Worm (Caenorhabditis elegans): ENCODE data around the gene C17B7.12.

The C17B7.12 gene

DNA sequence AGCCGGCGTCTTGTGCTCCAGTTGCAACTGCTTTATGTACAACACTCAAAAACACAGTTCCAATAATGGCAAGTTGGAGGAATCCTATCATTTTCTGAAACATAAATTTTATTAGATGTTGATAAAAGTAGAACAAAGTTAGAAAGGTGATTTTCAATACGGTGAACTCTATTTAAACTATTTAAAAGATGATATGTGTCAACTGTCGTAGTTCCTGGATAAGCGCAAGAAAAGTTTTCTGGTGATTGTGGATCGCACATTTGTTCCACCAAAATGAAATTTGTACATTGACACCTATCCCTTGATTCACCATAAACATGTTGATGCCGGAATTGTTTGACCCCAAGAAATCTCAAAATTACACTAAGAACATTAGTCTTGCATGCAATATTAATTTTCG, 21.0 kb upstream of the C17B7.12 start, which contains the start of gene C17B7.9:
Gene C17B7.9 (minus strand): TSS at position 101 of the 400 bp plus-strand sequence.
- TF ChIP-seq jun-1 (tag; optimal IDR thresholded peaks at IDR 0.05): no peak
- TF ChIP-seq ceh-44 (GFP tag; IDR thresholded peaks at IDR 0.05): no peak
- no peak for TF ChIP-seq nhr-48 (tag; optimal IDR thresholded peaks at IDR 0.05)

- TF ChIP-seq snpc-4 (tag; optimal IDR thresholded peaks at IDR 0.05): no peak
- TF ChIP-seq F26F4.8 (GFP tag; conservative IDR thresholded peaks at IDR 0.05): no peak
- TF ChIP-seq hlh-30 (tag; optimal IDR thresholded peaks at IDR 0.05; ENCODE audit: insufficient read depth): no peak
Measured at ce11 chrV:3333334-3333733, 19.7 kb upstream of the C17B7.12 start, which contains the start of gene C17B7.5. Gene C17B7.5 (plus strand): TSS chrV:3333634.

DNA sequence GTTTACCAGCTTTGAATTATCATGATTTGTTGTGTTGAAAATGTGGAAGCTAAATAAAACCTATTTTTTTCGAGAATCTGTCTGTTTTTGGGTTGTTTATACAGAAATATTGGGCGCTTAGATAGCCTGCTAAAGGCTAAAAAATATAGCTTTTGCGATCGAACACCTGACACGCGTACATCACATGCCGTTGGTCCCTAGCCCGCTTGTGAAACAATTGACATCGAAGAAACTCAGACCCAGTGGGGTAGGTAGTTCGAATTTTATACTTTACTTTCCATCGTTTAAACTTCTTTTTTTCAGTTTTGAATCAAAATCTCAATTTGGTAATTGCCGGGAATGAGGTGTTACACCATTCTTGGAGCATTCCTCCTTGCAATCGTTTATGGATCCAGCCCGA, 14.0 kb upstream of the C17B7.12 start, which contains the start of gene C17B7.4:
Gene C17B7.4 (plus strand): TSS at position 301 of the 400 bp plus-strand sequence.
- no peak for TF ChIP-seq dmd-9 (GFP tag; IDR thresholded peaks at IDR 0.05)
- TF ChIP-seq F37D6.2 (tag; optimal IDR thresholded peaks at IDR 0.05): no peak
- TF ChIP-seq daf-16 (GFP tag; optimal IDR thresholded peaks at IDR 0.05): no peak
- TF ChIP-seq daf-16 (tag; optimal IDR thresholded peaks at IDR 0.05): no peak
- TF ChIP-seq tag-97 (GFP tag; IDR thresholded peaks at IDR 0.05): no peak
- no peak for TF ChIP-seq mes-2 (tag; optimal IDR thresholded peaks at IDR 0.05; ENCODE audit: poor library complexity, severe bottlenecking)
- TF ChIP-seq Y75B8A.6 (GFP tag; IDR thresholded peaks at IDR 0.05): no peak
- no peak for TF ChIP-seq daf-12 (tag; optimal IDR thresholded peaks at IDR 0.05)
- no peak for TF ChIP-seq mxl-2 (GFP tag; conservative IDR thresholded peaks at IDR 0.05)
- no peak for TF ChIP-seq zip-2 (tag; optimal IDR thresholded peaks at IDR 0.05)
- no peak for TF ChIP-seq ZK546.5 (tag; optimal IDR thresholded peaks at IDR 0.05)
- TF ChIP-seq F10B5.3 (tag; optimal IDR thresholded peaks at IDR 0.05): no peak
- TF ChIP-seq spr-3 (GFP tag; optimal IDR thresholded peaks at IDR 0.05): no peak
- no peak for TF ChIP-seq ceh-28 (tag; optimal IDR thresholded peaks at IDR 0.05)
- TF ChIP-seq ceh-62 (tag; optimal IDR thresholded peaks at IDR 0.05): no peak
- no peak for TF ChIP-seq lin-13 (GFP tag; optimal IDR thresholded peaks at IDR 0.05)
- TF ChIP-seq Y5F2A.4 (GFP tag; optimal IDR thresholded peaks at IDR 0.05): no peak
- no peak for TF ChIP-seq lin-1 (GFP tag; IDR thresholded peaks at IDR 0.05)
- no peak for TF ChIP-seq hmg-1.1 (GFP tag; IDR thresholded peaks at IDR 0.05)
- TF ChIP-seq ztf-7 (tag; optimal IDR thresholded peaks at IDR 0.05): no peak
- no peak for TF ChIP-seq Y105C5A.15 (GFP tag; IDR thresholded peaks at IDR 0.05)

ce11 chrV:3341906-3342305, 11.1 kb upstream of the C17B7.12 start, which contains the start of gene C17B7.10:
Gene C17B7.10 (minus strand): TSS chrV:3342006.
- no peak for TF ChIP-seq ceh-82 (tag; optimal IDR thresholded peaks at IDR 0.05)
- TF ChIP-seq skn-1 (tag; optimal IDR thresholded peaks at IDR 0.05): no peak
- TF ChIP-seq daf-16 (GFP tag; optimal IDR thresholded peaks at IDR 0.05): no peak
- no peak for TF ChIP-seq daf-16 (tag; optimal IDR thresholded peaks at IDR 0.05)
- TF ChIP-seq set-16 (GFP tag; IDR thresholded peaks at IDR 0.05): no peak

DNA sequence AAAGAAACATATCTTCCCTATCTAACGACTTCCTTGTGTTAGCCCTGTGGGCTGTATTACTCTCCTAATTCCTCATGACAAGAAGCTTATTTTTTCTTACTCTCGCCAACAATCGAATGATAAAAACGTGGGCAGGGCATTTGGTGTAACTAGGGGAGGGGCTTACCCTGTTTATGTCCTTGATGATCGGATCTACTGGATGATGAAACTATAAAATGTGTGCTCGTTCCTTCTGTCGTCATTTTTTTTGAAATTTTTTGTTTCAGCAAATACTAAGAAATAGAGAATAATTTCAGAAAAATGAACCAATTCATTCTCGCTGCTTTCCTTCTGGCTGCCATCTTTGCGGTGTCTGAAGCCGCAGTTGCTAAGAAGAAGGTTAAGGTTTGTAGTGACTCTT, 10.5 kb upstream of the C17B7.12 start, which contains the start of gene C17B7.3:
Gene C17B7.3 (plus strand): TSS at position 301 of the 400 bp plus-strand sequence.
- no peak for TF ChIP-seq lin-1 (GFP tag; IDR thresholded peaks at IDR 0.05)

ce11 chrV:3344001-3344400, 9.0 kb upstream of the C17B7.12 start:
- no peak for TF ChIP-seq F49E8.2 (tag; optimal IDR thresholded peaks at IDR 0.05; ENCODE audit: borderline replicate concordance)
- TF ChIP-seq zip-11 (GFP tag; IDR thresholded peaks at IDR 0.05): no peak
- TF ChIP-seq ceh-44 (GFP tag; IDR thresholded peaks at IDR 0.05): no peak
- peak; percentile 67 for TF ChIP-seq hlh-11 (tag; optimal IDR thresholded peaks at IDR 0.05)
- no peak for TF ChIP-seq spr-1 (tag; optimal IDR thresholded peaks at IDR 0.05)
- no peak for TF ChIP-seq mdt-29 (GFP tag; IDR thresholded peaks at IDR 0.05)
- peak; percentile 36 for TF ChIP-seq nhr-11 (tag; optimal IDR thresholded peaks at IDR 0.05)
- TF ChIP-seq F26F4.8 (GFP tag; conservative IDR thresholded peaks at IDR 0.05): no peak
- TF ChIP-seq cey-2 (tag; optimal IDR thresholded peaks at IDR 0.05; ENCODE audit: borderline replicate concordance, insufficient read depth): no peak
- TF ChIP-seq unc-39 (tag; optimal IDR thresholded peaks at IDR 0.05): no peak
- peak in 1 of 2 experiments; percentile 30 for TF ChIP-seq daf-16 (GFP tag; optimal IDR thresholded peaks at IDR 0.05)
- no peak for TF ChIP-seq daf-16 (tag; optimal IDR thresholded peaks at IDR 0.05)
- TF ChIP-seq aha-1 (tag): peak; percentile 62
- TF ChIP-seq ceh-82 (tag; optimal IDR thresholded peaks at IDR 0.05): no peak
- peak; percentile 17 for TF ChIP-seq hlh-30 (tag; optimal IDR thresholded peaks at IDR 0.05; ENCODE audit: insufficient read depth)
- no peak for TF ChIP-seq F37D6.2 (tag; optimal IDR thresholded peaks at IDR 0.05)
- TF ChIP-seq snpc-4 (tag; optimal IDR thresholded peaks at IDR 0.05): no peak
- no peak for TF ChIP-seq mxl-2 (GFP tag; conservative IDR thresholded peaks at IDR 0.05)
- TF ChIP-seq nhr-111 (GFP tag; optimal IDR thresholded peaks at IDR 0.05): no peak
- TF ChIP-seq attf-4 (tag; optimal IDR thresholded peaks at IDR 0.05): no peak
- no peak for TF ChIP-seq jun-1 (tag; optimal IDR thresholded peaks at IDR 0.05)
- 0 out of 2 replicates have a peak, but pooled peaks have one; percentile 75 for TF ChIP-seq ceh-20 (GFP tag; IDR thresholded peaks at IDR 0.05)
